Worm (Caenorhabditis elegans) whole organism, mixed stage, embryonic: Measurements from ENCODE around the gene D1086.17.
"Not testable (repeated sequence)": the region's sequence is repeated elsewhere in the genome, so short reads cannot be mapped to it uniquely, and the experiment has no call there.

Experiments
- M03D4.4 ChIP-seq: sonication (generic microtip); optimal IDR thresholded peaks from 2 replicates; lab custom pipeline; 2017; ENCODE audit warnings: mild to moderate bottlenecking, missing genetic modification characterization, missing compliant biosample characterization
- bed-3 ChIP-seq: fragments of 200-800 bp; sonication (Bioruptor generic); optimal IDR thresholded peaks from 3 replicates; lab custom pipeline; 2018; ENCODE audit warnings: mild to moderate bottlenecking, missing genetic modification characterization, moderate library complexity, missing compliant biosample characterization
- ceh-43 ChIP-seq: fragments of 200-800 bp; sonication (Bioruptor generic); optimal IDR thresholded peaks from 2 replicates; lab custom pipeline; 2018; ENCODE audit warnings: mild to moderate bottlenecking, missing genetic modification characterization, moderate library complexity, missing compliant biosample characterization
- ces-1 ChIP-seq: fragments of 150-350 bp; optimal IDR thresholded peaks from 2 replicates; lab custom pipeline; 2014; ENCODE audit warnings: missing biosample characterization, missing genetic modification reagents, missing genetic modification characterization
- cnd-1 ChIP-seq: fragments of 200-800 bp; sonication (Bioruptor generic); optimal IDR thresholded peaks from 2 replicates; lab custom pipeline; 2018; ENCODE audit warnings: mild to moderate bottlenecking, missing genetic modification characterization, missing compliant biosample characterization
- drap-1 ChIP-seq: fragments of 200-800 bp; sonication (Bioruptor generic); optimal IDR thresholded peaks from 3 replicates; lab custom pipeline; 2018; ENCODE audit warnings: mild to moderate bottlenecking, missing genetic modification characterization, missing compliant biosample characterization
- elt-1 ChIP-seq: sonication (generic microtip); optimal IDR thresholded peaks from 2 replicates; lab custom pipeline; 2017; ENCODE audit warnings: missing genetic modification characterization, mild to moderate bottlenecking, missing compliant biosample characterization, antibody characterized with exemption, moderate library complexity, borderline replicate concordance; ENCODE audit not compliant: insufficient read depth
- elt-3 ChIP-seq: fragments of 150-350 bp; optimal IDR thresholded peaks from 2 replicates; lab custom pipeline; 2014; ENCODE audit warnings: missing biosample characterization, missing genetic modification characterization
- ham-2 ChIP-seq: fragments of 200-800 bp; sonication (Bioruptor generic); optimal IDR thresholded peaks from 2 replicates; lab custom pipeline; 2018; ENCODE audit warnings: mild to moderate bottlenecking, missing genetic modification characterization, missing compliant biosample characterization
- lin-13 ChIP-seq: fragments of 150-350 bp; optimal IDR thresholded peaks from 2 replicates; lab custom pipeline; 2014; ENCODE audit warnings: missing biosample characterization, missing genetic modification characterization
- lin-32 ChIP-seq: fragments of 200-800 bp; sonication (Bioruptor generic); optimal IDR thresholded peaks from 2 replicates; lab custom pipeline; 2018; ENCODE audit warnings: mild to moderate bottlenecking, missing genetic modification characterization, missing compliant biosample characterization
- lsy-2 ChIP-seq: fragments of 150-350 bp; optimal IDR thresholded peaks from 2 replicates; lab custom pipeline; 2014; ENCODE audit warnings: missing biosample characterization, missing genetic modification characterization
- mab-5 ChIP-seq: fragments of 150-350 bp; optimal IDR thresholded peaks from 2 replicates; lab custom pipeline; 2014; ENCODE audit warnings: missing biosample characterization, missing genetic modification characterization
- mls-2 ChIP-seq: sonication (generic microtip); optimal IDR thresholded peaks from 2 replicates; lab custom pipeline; 2016; ENCODE audit warnings: mild to moderate bottlenecking, missing genetic modification characterization, moderate library complexity, missing compliant biosample characterization
- nhr-12 ChIP-seq: fragments of 150-350 bp; optimal IDR thresholded peaks from 2 replicates; lab custom pipeline; 2014; ENCODE audit warnings: missing biosample characterization, missing genetic modification characterization
- nhr-237 ChIP-seq: fragments of 150-350 bp; optimal IDR thresholded peaks from 2 replicates; lab custom pipeline; 2014; ENCODE audit warnings: missing biosample characterization, missing genetic modification characterization
- nhr-28 ChIP-seq: fragments of 150-350 bp; optimal IDR thresholded peaks from 2 replicates; lab custom pipeline; 2014; ENCODE audit warnings: missing biosample characterization, missing genetic modification characterization
- pha-4 ChIP-seq: fragments of 150-350 bp; optimal IDR thresholded peaks from 2 replicates; lab custom pipeline; 2018; ENCODE audit warnings: missing biosample characterization, missing genetic modification reagents, missing genetic modification characterization
- sem-2 ChIP-seq: fragments of 200-800 bp; sonication (Bioruptor generic); optimal IDR thresholded peaks from 2 replicates; lab custom pipeline; 2018; ENCODE audit warnings: mild to moderate bottlenecking, missing genetic modification characterization, missing compliant biosample characterization
- snpc-4 ChIP-seq: fragments of 150-350 bp; optimal IDR thresholded peaks from 2 replicates; lab custom pipeline; 2014; ENCODE audit warnings: missing biosample characterization, missing genetic modification characterization
- sptf-1 ChIP-seq: sonication (generic microtip); optimal IDR thresholded peaks from 2 replicates; lab custom pipeline; 2017; ENCODE audit warnings: mild to moderate bottlenecking, missing genetic modification characterization, moderate library complexity, missing compliant biosample characterization
- tbx-8 ChIP-seq: fragments of 200-800 bp; sonication (Bioruptor generic); optimal IDR thresholded peaks from 2 replicates; lab custom pipeline; 2018; ENCODE audit warnings: mild to moderate bottlenecking, missing genetic modification characterization, moderate library complexity, missing compliant biosample characterization
- unc-120 ChIP-seq: sonication (generic microtip); optimal IDR thresholded peaks from 2 replicates; lab custom pipeline; 2017; ENCODE audit warnings: missing genetic modification characterization, missing compliant biosample characterization; ENCODE audit not compliant: poor library complexity, severe bottlenecking
- unc-62 ChIP-seq: fragments of 150-350 bp; optimal IDR thresholded peaks from 2 replicates; lab custom pipeline; 2014; ENCODE audit warnings: missing biosample characterization, missing genetic modification reagents, missing genetic modification characterization
- ztf-11 ChIP-seq: fragments of 150-350 bp; optimal IDR thresholded peaks from 2 replicates; lab custom pipeline; 2014; ENCODE audit warnings: missing biosample characterization, missing genetic modification characterization

D1086.17 gene

ce11 chrV:14027384-14027783 lies 40.3 kb upstream of the D1086.17 start, which contains the start of gene T08G5.3:
TSS of gene T08G5.3 (minus strand) at chrV:14027484.
- TF ChIP-seq sem-2 (no peak), lin-13 (tag; lab: Kevin White, UChicago) (no peak), elt-3 (tag; lab: Kevin White, UChicago) (no peak), nhr-237 (tag; lab: Kevin White, UChicago) (no peak), tbx-8 (GFP tag; lab: Kevin White, UChicago) (no peak)

DNA sequence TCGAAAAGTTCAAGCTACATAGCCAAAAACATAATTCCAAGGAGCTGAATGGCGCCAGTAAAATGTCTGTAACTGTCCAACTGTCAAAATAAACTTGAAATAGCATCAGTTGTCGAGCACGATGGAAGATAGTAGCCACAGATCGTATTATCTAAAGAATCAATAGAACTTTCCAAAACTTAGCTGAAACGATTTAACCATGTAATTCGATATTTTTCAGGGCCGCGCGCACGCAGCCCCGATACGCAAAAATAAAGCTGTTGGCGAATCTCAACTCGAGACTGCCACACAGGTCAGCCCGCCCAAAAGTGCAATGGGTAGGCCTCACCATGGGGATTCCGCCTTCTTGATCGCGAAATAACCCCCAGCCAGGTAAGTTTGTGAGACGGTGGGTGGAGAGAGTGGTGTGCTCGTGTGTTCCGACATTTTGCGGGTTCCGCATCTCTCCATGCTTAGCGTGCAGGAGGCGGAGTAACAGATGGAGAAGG lies 39.4 kb upstream of the D1086.17 start:
- TF ChIP-seq snpc-4, result no peak
- peak; percentile 14 for TF ChIP-seq cnd-1
- no peak for TF ChIP-seq unc-62 (GFP tag; lab: Kevin White, UChicago)
- TF ChIP-seq lin-32 (GFP tag; lab: Kevin White, UChicago), result no peak
- TF ChIP-seq elt-3 (tag; lab: Kevin White, UChicago), result no peak

- no peak for TF ChIP-seq tbx-8 (GFP tag; lab: Kevin White, UChicago)
- no peak for TF ChIP-seq unc-120 (tag; lab: Kevin White, UChicago)
- no peak for TF ChIP-seq nhr-12 (tag; lab: Kevin White, UChicago)
- no peak for TF ChIP-seq mls-2 (tag; lab: Kevin White, UChicago)
- no peak for TF ChIP-seq bed-3 (GFP tag; lab: Kevin White, UChicago)
These were observed 34.0 kb upstream of the D1086.17 start, which contains the start of gene ins-10 for ce11 chrV:14033649-14034048. TSS of gene ins-10 (plus strand) at chrV:14033949.

DNA sequence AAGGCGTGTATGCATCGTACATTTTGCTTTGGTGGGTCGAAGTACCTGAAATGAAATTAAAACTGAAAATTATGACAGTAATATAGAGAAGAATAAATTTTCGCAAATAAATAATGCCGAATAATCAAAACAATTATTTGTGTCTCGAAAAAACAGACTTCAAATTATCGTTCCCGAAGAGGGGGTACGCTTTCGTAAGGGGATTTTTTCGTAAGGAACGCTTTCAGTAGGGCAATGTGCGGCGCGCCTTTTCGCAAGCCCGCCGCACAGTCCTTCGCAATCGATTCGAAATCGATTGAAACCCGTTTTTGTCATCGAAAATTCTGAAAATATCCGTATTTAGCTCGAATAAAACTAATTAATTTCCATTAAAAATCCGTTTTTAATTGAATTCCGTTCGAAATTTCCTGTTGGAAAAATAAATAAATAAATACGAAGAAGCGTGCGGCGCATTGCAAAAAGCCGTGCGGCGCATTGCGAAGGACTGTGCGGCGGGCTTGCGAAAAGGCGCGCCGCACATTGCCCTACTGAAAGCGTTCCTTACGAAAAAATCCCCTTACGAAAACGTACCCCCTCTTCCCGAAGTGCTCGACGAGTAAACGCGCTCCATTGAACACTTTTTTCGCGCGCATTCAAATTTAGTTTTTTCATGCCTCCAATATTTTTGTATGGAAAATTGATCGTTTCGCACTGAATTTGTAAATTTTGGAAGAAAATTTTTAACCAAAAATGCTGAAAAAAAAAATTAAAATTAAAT lies 29.2 kb upstream of the D1086.17 start, which contains the start of gene vps-39:
Gene vps-39 (minus strand): TSS at position 51 of the 757 bp plus-strand sequence.
- TF ChIP-seq M03D4.4 (tag; lab: Kevin White, UChicago) (peak; percentile 23), unc-120 (tag; lab: Kevin White, UChicago) (peak; percentile 45), mls-2 (tag; lab: Kevin White, UChicago) (peak; percentile 44), sptf-1 (tag; lab: Kevin White, UChicago) (peak; percentile 65), drap-1 (GFP tag; lab: Kevin White, UChicago) (peak; percentile 34)

DNA sequence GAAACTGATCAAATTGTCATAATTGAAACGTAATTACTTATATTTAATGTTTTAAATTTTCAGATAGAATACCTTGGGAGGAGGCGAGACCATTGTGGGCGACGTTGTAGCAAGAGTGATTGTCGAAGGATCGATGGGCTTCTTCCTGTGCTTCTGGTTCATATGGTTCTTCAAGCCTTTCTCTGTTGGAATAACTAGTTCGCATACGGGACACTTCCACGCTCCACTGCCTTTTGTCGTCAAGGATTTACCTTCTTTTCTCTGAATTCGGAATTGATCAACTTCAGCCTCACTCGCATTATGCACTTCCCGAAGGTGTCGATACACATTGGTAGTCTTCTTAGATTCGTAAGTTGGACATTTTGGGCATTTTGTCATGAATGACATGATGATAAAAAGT lies 18.4 kb upstream of the D1086.17 start, which contains the start of gene F58D12.1:
Gene F58D12.1 (plus strand): TSS at position 301 of the 400 bp plus-strand sequence.
- not testable (repeated sequence) for TF ChIP-seq mab-5 (tag; lab: Kevin White, UChicago); lin-32 (GFP tag; lab: Kevin White, UChicago); sem-2

ce11 chrV:14055097-14055496 lies 12.6 kb upstream of the D1086.17 start:
- TF ChIP-seq unc-120 (tag; lab: Kevin White, UChicago) (peak; percentile 11), pha-4 (tag; lab: Kevin White, UChicago) (peak; percentile 51), ces-1 (GFP tag; lab: Kevin White, UChicago) (peak; percentile 65), nhr-237 (tag; lab: Kevin White, UChicago) (peak; percentile 38), lsy-2 (tag; lab: Kevin White, UChicago) (peak; percentile 26), sptf-1 (tag; lab: Kevin White, UChicago) (peak; percentile 49), lin-13 (tag; lab: Kevin White, UChicago) (peak; percentile 34), cnd-1 (peak; percentile 25)

DNA sequence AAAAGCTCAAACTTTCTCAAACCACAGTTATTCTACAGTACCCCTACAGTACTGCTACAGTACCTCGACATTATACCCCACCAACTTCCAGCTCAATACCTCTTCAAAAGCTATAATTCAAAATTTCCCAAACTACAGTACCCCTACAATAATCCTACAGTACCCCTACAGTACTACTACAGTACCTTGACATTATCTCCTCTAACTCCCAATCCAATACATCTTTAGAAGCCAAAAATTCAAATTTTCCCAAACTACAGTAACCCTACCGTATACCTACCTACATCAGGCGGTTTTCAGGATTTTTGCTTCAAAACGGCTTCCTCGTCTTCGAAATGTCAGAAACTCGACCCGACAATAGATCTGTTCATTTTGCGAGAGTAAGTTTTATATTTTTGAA lies 10.1 kb upstream of the D1086.17 start, which contains the start of gene F58D12.3:
Gene F58D12.3 (plus strand): TSS at position 301 of the 400 bp plus-strand sequence.
- TF ChIP-seq ham-2 (GFP tag; lab: Kevin White, UChicago) (no peak), sptf-1 (tag; lab: Kevin White, UChicago) (no peak), drap-1 (GFP tag; lab: Kevin White, UChicago) (no peak), elt-1 (tag; lab: Kevin White, UChicago) (no peak), ceh-43 (GFP tag; lab: Kevin White, UChicago) (no peak), mab-5 (tag; lab: Kevin White, UChicago) (no peak), ztf-11 (no peak), nhr-28 (tag; lab: Kevin White, UChicago) (no peak)
